Fruit fly (Drosophila melanogaster) whole organism, embryonic: Measurements from ENCODE around the gene CaMKII.

Experiments
- ATbp ChIP-seq: fragments of 200-800 bp; sonication (Bioruptor generic); optimal IDR thresholded peaks from 2 replicates; lab custom pipeline; 2017; ENCODE audit warnings: missing biosample characterization, mild to moderate bottlenecking, missing genetic modification characterization, missing genetic modification reagents
- Abd-B ChIP-seq: fragments of 200-800 bp; sonication (Bioruptor generic); optimal IDR thresholded peaks from 2 replicates; lab custom pipeline; 2018; ENCODE audit warnings: missing biosample characterization, mild to moderate bottlenecking, missing genetic modification characterization, moderate library complexity
- Ada2b ChIP-seq: fragments of 200-800 bp; sonication (Bioruptor generic); IDR thresholded peaks from 2 replicates; pipeline ENCODE4 v1.3.6; 2022; ENCODE audit warnings: missing biosample characterization, missing genetic modification characterization
- B-H2 ChIP-seq: fragments of 200-800 bp; sonication (Bioruptor generic); optimal IDR thresholded peaks from 2 replicates; lab custom pipeline; 2018; ENCODE audit warnings: missing biosample characterization, mild to moderate bottlenecking, missing genetic modification characterization
- CG10274 ChIP-seq: fragments of 200-800 bp; sonication (Bioruptor generic); optimal IDR thresholded peaks from 3 replicates; lab custom pipeline; 2017; ENCODE audit warnings: missing biosample characterization, mild to moderate bottlenecking, missing genetic modification characterization
- CG10462 ChIP-seq: fragments of 200-800 bp; sonication (Bioruptor generic); optimal IDR thresholded peaks from 2 replicates; lab custom pipeline; 2016; ENCODE audit warnings: missing biosample characterization, missing genetic modification characterization
- CG10654 ChIP-seq: fragments of 200-800 bp; sonication (Bioruptor generic); optimal IDR thresholded peaks from 2 replicates; lab custom pipeline; 2016; ENCODE audit warnings: missing biosample characterization, missing genetic modification characterization
- CG11504 ChIP-seq: fragments of 200-800 bp; sonication (Bioruptor generic); optimal IDR thresholded peaks from 3 replicates; lab custom pipeline; 2019; ENCODE audit warnings: missing biosample characterization, mild to moderate bottlenecking, missing genetic modification characterization, moderate library complexity
- CG11560 ChIP-seq: fragments of 200-800 bp; sonication (Bioruptor generic); IDR thresholded peaks from 3 replicates; pipeline ENCODE4 v1.3.6; 2022; ENCODE audit warnings: missing biosample characterization, missing genetic modification characterization
- CG12071 ChIP-seq: fragments of 200-800 bp; sonication (Bioruptor generic); optimal IDR thresholded peaks from 3 replicates; lab custom pipeline; 2018; ENCODE audit warnings: missing biosample characterization, mild to moderate bottlenecking, missing genetic modification characterization
- CG12219 ChIP-seq: fragments of 200-800 bp; sonication (Bioruptor generic); optimal IDR thresholded peaks from 3 replicates; lab custom pipeline; 2018; ENCODE audit warnings: missing biosample characterization, mild to moderate bottlenecking, missing genetic modification characterization
- CG1233 ChIP-seq: fragments of 200-800 bp; sonication (Bioruptor generic); optimal IDR thresholded peaks from 4 replicates; lab custom pipeline; 2018; ENCODE audit warnings: missing biosample characterization, mild to moderate bottlenecking, missing genetic modification characterization
- CG15479 ChIP-seq: fragments of 200-800 bp; sonication (Bioruptor generic); optimal IDR thresholded peaks from 3 replicates; lab custom pipeline; 2019; ENCODE audit warnings: missing biosample characterization, mild to moderate bottlenecking, missing genetic modification characterization, moderate library complexity
- CG1647 ChIP-seq: fragments of 200-800 bp; sonication (Bioruptor generic); optimal IDR thresholded peaks from 3 replicates; lab custom pipeline; 2016; ENCODE audit warnings: missing biosample characterization, missing genetic modification characterization
- CG17385 ChIP-seq: fragments of 200-800 bp; sonication (Bioruptor generic); optimal IDR thresholded peaks from 3 replicates; lab custom pipeline; 2018; ENCODE audit warnings: missing biosample characterization, mild to moderate bottlenecking, missing genetic modification characterization
- CG30020 ChIP-seq: fragments of 200-800 bp; optimal IDR thresholded peaks from 2 replicates; lab custom pipeline; 2019; ENCODE audit warnings: missing biosample characterization, mild to moderate bottlenecking, missing genetic modification characterization, moderate library complexity
- CG3065 ChIP-seq: fragments of 200-800 bp; sonication (Bioruptor generic); optimal IDR thresholded peaks from 2 replicates; lab custom pipeline; 2016; ENCODE audit warnings: missing biosample characterization, missing genetic modification characterization
- CG31441 ChIP-seq: fragments of 200-800 bp; sonication (Bioruptor generic); IDR thresholded peaks from 2 replicates; pipeline ENCODE4 v1.3.6; 2022; ENCODE audit warnings: missing biosample characterization, missing genetic modification characterization
- CG3407 ChIP-seq: fragments of 200-800 bp; sonication (Bioruptor generic); optimal IDR thresholded peaks from 2 replicates; lab custom pipeline; 2018; ENCODE audit warnings: missing biosample characterization, mild to moderate bottlenecking, missing genetic modification characterization
- CG4282 ChIP-seq: fragments of 200-800 bp; sonication (Bioruptor generic); optimal IDR thresholded peaks from 2 replicates; lab custom pipeline; 2016; ENCODE audit warnings: missing biosample characterization, missing genetic modification characterization
- CG6254 ChIP-seq: fragments of 200-800 bp; sonication (Bioruptor generic); optimal IDR thresholded peaks from 3 replicates; lab custom pipeline; 2017; ENCODE audit warnings: mild to moderate bottlenecking, missing biosample characterization, missing genetic modification reagents, missing genetic modification characterization
- CG8290 ChIP-seq, 3 experiments: fragments of 200-800 bp; sonication (Bioruptor generic); optimal IDR thresholded peaks; 2 replicates each; lab custom pipeline; 2016 to 2019; ENCODE audit warnings: missing biosample characterization in 3 of 3, missing genetic modification characterization in 3 of 3, mild to moderate bottlenecking in 2 of 3, moderate library complexity in 1 of 3
- CG9876 ChIP-seq: fragments of 200-800 bp; sonication (Bioruptor generic); optimal IDR thresholded peaks from 2 replicates; lab custom pipeline; 2016; ENCODE audit warnings: missing biosample characterization, missing genetic modification characterization
- ERR ChIP-seq: fragments of 200-800 bp; sonication (Bioruptor generic); optimal IDR thresholded peaks from 2 replicates; lab custom pipeline; 2016; ENCODE audit warnings: missing biosample characterization, missing genetic modification characterization
- Fer2 ChIP-seq: fragments of 200-800 bp; sonication (Bioruptor generic); optimal IDR thresholded peaks from 2 replicates; lab custom pipeline; 2018; ENCODE audit warnings: missing biosample characterization, mild to moderate bottlenecking, missing genetic modification characterization, moderate library complexity
- Gsc ChIP-seq: fragments of 200-800 bp; sonication (Bioruptor generic); IDR thresholded peaks from 2 replicates; pipeline ENCODE4 v1.3.6; 2022; ENCODE audit warnings: missing biosample characterization, missing genetic modification characterization
- H2.0 ChIP-seq: fragments of 200-800 bp; sonication (Bioruptor generic); IDR thresholded peaks from 2 replicates; pipeline ENCODE4 v1.3.6; 2022; ENCODE audit warnings: missing biosample characterization, missing genetic modification characterization
- HLHmδ ChIP-seq: fragments of 200-800 bp; sonication (Bioruptor generic); optimal IDR thresholded peaks from 2 replicates; lab custom pipeline; 2018; ENCODE audit warnings: missing biosample characterization, mild to moderate bottlenecking, missing genetic modification characterization, moderate library complexity
- MESR4 ChIP-seq: fragments of 200-800 bp; sonication (Bioruptor generic); optimal IDR thresholded peaks from 2 replicates; lab custom pipeline; 2018; ENCODE audit warnings: missing biosample characterization, mild to moderate bottlenecking, missing genetic modification characterization, moderate library complexity
- Meics ChIP-seq: fragments of 200-800 bp; sonication (Bioruptor generic); optimal IDR thresholded peaks from 2 replicates; lab custom pipeline; 2017; ENCODE audit warnings: missing biosample characterization, mild to moderate bottlenecking, missing genetic modification characterization
- Pdp1 ChIP-seq, 2 experiments: fragments of 200-800 bp; sonication (Bioruptor generic); optimal IDR thresholded peaks; 3 replicates each; lab custom pipeline; 2016; ENCODE audit warnings: missing biosample characterization in 2 of 2, missing genetic modification characterization in 2 of 2, mild to moderate bottlenecking in 1 of 2, moderate library complexity in 1 of 2
- Sin3A ChIP-seq: fragments of >200 bp; optimal IDR thresholded peaks from 2 replicates; lab custom pipeline; 2018
- Taf1 ChIP-seq: fragments of 200-800 bp; sonication (Bioruptor generic); IDR thresholded peaks from 2 replicates; pipeline ENCODE4 v1.3.6; 2022; ENCODE audit warnings: missing biosample characterization, missing genetic modification characterization
- Trl ChIP-seq, 3 experiments: fragments of >200 bp in 2 of 3; fragments of 200-800 bp in 1 of 3; sonication (Bioruptor generic) in 1 of 3; optimal IDR thresholded peaks; 2 replicates in 1 of 3; 3 replicates in 2 of 3; lab custom pipeline; 2016 to 2017; ENCODE audit warnings: missing biosample characterization in 1 of 3, missing genetic modification characterization in 1 of 3
- ab ChIP-seq: fragments of 200-800 bp; sonication (Bioruptor generic); optimal IDR thresholded peaks from 2 replicates; lab custom pipeline; 2016; ENCODE audit warnings: missing biosample characterization, missing genetic modification characterization
- ash1 ChIP-seq: fragments of 200-800 bp; sonication (Bioruptor generic); optimal IDR thresholded peaks from 2 replicates; lab custom pipeline; 2018; ENCODE audit warnings: missing biosample characterization, mild to moderate bottlenecking, missing genetic modification characterization
- dan ChIP-seq: fragments of 200-800 bp; sonication (Bioruptor generic); IDR thresholded peaks from 2 replicates; pipeline ENCODE4 v1.3.6; 2022; ENCODE audit warnings: missing biosample characterization, missing genetic modification characterization
- dimm ChIP-seq: fragments of 200-800 bp; sonication (Bioruptor generic); IDR thresholded peaks from 2 replicates; pipeline ENCODE4 v1.3.6; 2022; ENCODE audit warnings: missing biosample characterization, missing genetic modification characterization
- eyg ChIP-seq: fragments of 200-800 bp; sonication (Bioruptor generic); optimal IDR thresholded peaks from 3 replicates; lab custom pipeline; 2016; ENCODE audit warnings: missing biosample characterization, missing genetic modification characterization
- hb ChIP-seq: fragments of 200-800 bp; sonication (Bioruptor generic); IDR thresholded peaks from 3 replicates; pipeline ENCODE4 v1.3.6; 2022; ENCODE audit warnings: missing biosample characterization, missing genetic modification characterization; ENCODE audit not compliant: partially characterized antibody
- lab ChIP-seq: fragments of 200-800 bp; sonication (Bioruptor generic); optimal IDR thresholded peaks from 3 replicates; lab custom pipeline; 2017; ENCODE audit warnings: missing biosample characterization, missing genetic modification characterization, mild to moderate bottlenecking, moderate library complexity, missing genetic modification reagents
- pb ChIP-seq: fragments of 200-800 bp; sonication (Bioruptor generic); optimal IDR thresholded peaks from 3 replicates; lab custom pipeline; 2016; ENCODE audit warnings: missing biosample characterization, missing genetic modification characterization
- phol ChIP-seq: fragments of 200-800 bp; sonication (Bioruptor generic); optimal IDR thresholded peaks from 3 replicates; lab custom pipeline; 2018; ENCODE audit warnings: missing biosample characterization, mild to moderate bottlenecking, missing genetic modification characterization, moderate library complexity
- ro ChIP-seq: fragments of 200-800 bp; sonication (Bioruptor generic); IDR thresholded peaks from 2 replicates; pipeline ENCODE4 v1.3.6; 2022; ENCODE audit warnings: missing biosample characterization, missing genetic modification characterization
- row ChIP-seq: fragments of 200-800 bp; sonication (Bioruptor generic); IDR thresholded peaks from 3 replicates; pipeline ENCODE4 v1.3.6; 2022; ENCODE audit warnings: missing biosample characterization, missing genetic modification characterization
- run ChIP-seq: fragments of 200-800 bp; sonication (Bioruptor generic); optimal IDR thresholded peaks from 3 replicates; lab custom pipeline; 2018; ENCODE audit warnings: missing biosample characterization, mild to moderate bottlenecking, missing genetic modification characterization
- slbo ChIP-seq: fragments of 200-800 bp; sonication (Bioruptor generic); IDR thresholded peaks from 2 replicates; pipeline ENCODE4 v1.3.6; 2022; ENCODE audit warnings: missing biosample characterization, missing genetic modification characterization
- ttk ChIP-seq: fragments of 200-800 bp; sonication (Bioruptor generic); IDR thresholded peaks from 2 replicates; pipeline ENCODE4 v2.1.2; 2022; ENCODE audit warnings: missing biosample characterization, missing genetic modification characterization
- zf30C ChIP-seq: fragments of 200-800 bp; sonication (Bioruptor generic); optimal IDR thresholded peaks from 3 replicates; lab custom pipeline; 2018; ENCODE audit warnings: missing biosample characterization, mild to moderate bottlenecking, missing genetic modification characterization

CaMKII gene

DNA sequence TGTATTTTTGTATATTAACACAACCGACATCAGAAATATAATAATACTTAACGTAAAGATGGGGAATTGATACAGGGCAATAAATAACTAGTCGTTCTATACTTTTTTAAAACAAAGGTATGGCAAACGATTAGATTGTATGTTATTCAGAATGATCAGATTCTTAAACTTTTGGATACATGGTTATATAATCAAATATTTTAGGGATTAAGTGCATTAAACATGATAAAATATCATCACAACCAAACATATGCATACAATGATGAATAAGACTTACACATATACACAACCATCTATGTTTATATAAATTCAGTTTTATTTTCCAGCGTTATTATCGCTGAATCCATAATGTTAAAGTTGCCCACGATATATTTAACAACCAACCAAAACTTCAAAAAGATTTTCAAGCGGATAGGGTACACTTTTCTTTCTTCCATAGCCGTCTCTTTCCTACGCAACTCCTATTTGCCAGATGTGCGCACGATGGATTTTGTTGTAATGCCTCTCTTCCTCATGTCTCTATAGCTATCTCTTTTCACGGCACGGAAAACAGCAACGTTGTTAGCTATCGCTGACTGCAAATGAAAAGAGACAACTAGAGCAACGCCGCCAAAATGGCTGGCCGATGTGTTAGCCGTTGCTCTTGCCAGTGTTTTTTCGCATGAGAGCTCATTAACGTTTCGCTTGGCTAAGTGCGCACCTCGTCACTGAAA lies 64.3 kb downstream of the CaMKII start, which contains the start of gene toy (continued):
- no peak for TF ChIP-seq CG31441 (GFP tag; lab: Robert Waterston, UW)
- TF ChIP-seq ash1, result no peak
- TF ChIP-seq dimm (GFP tag; lab: Robert Waterston, UW), result no peak
- no peak for TF ChIP-seq H2.0
- peak; percentile 8 for TF ChIP-seq CG15479 (GFP tag; lab: Kevin White, UChicago)
- TF ChIP-seq dan (GFP tag; lab: Robert Waterston, UW), result no peak
- no peak for TF ChIP-seq CG10274
- no peak for TF ChIP-seq Taf1
- no peak for TF ChIP-seq CG9876 (GFP tag; lab: Kevin White, UChicago)
- no peak for TF ChIP-seq Sin3A
- peak; percentile 54 for TF ChIP-seq CG8290 (GFP tag; optimal IDR thresholded peaks at IDR 0.05; lab: Kevin White, UChicago)
- TF ChIP-seq CG8290 (tag; optimal IDR thresholded peaks at IDR 0.05; lab: Kevin White, UChicago), result peak; percentile 39 to 89
- TF ChIP-seq CG6254, result no peak
- no peak for TF ChIP-seq CG11560 (tag; lab: Robert Waterston, UW)
- no peak for TF ChIP-seq phol
- no peak for TF ChIP-seq CG12071
- TF ChIP-seq Gsc (GFP tag; lab: Robert Waterston, UW), result no peak
- no peak for TF ChIP-seq Meics
- no peak for TF ChIP-seq CG4282 (GFP tag; lab: Kevin White, UChicago)
- no peak for TF ChIP-seq lab (GFP tag; lab: Kevin White, UChicago)
- no peak for TF ChIP-seq eyg (GFP tag; lab: Kevin White, UChicago)
- no peak for TF ChIP-seq CG1233 (GFP tag; lab: Kevin White, UChicago)
- no peak for TF ChIP-seq CG12219 (GFP tag; lab: Kevin White, UChicago)
- no peak for TF ChIP-seq CG30020
- TF ChIP-seq pb (GFP tag; lab: Kevin White, UChicago), result no peak
- no peak for TF ChIP-seq ro (GFP tag; lab: Robert Waterston, UW)
- TF ChIP-seq HLHmδ, result no peak
- TF ChIP-seq CG10462 (GFP tag; lab: Kevin White, UChicago), result no peak
- TF ChIP-seq ab (GFP tag; lab: Kevin White, UChicago), result no peak
- TF ChIP-seq Fer2 (tag; lab: Kevin White, UChicago), result no peak
- TF ChIP-seq MESR4 (GFP tag; lab: Kevin White, UChicago), result no peak
- TF ChIP-seq Ada2b (GFP tag; lab: Robert Waterston, UW), result no peak
- TF ChIP-seq Trl (optimal IDR thresholded peaks at IDR 0.05; lab: Kevin White, UChicago), result peak in 1 of 2 experiments; percentile 5
- no peak for TF ChIP-seq Trl (GFP tag; optimal IDR thresholded peaks at IDR 0.05; lab: Kevin White, UChicago)
- no peak; the same call in 2 of the 3 replicates for TF ChIP-seq row (GFP tag; lab: Robert Waterston, UW)
- TF ChIP-seq zf30C (GFP tag; lab: Kevin White, UChicago), result peak; percentile 19
- TF ChIP-seq Abd-B, result no peak
- 0 out of 3 replicates have a peak, but pooled peaks have one; percentile 34 for TF ChIP-seq hb
- no peak for TF ChIP-seq CG11504
- no peak for TF ChIP-seq ERR
- peak in 1 of 2 experiments; percentile 92 for TF ChIP-seq Pdp1 (GFP tag; optimal IDR thresholded peaks at IDR 0.05; lab: Kevin White, UChicago)
- no peak for TF ChIP-seq ATbp
- TF ChIP-seq run (tag; lab: Kevin White, UChicago), result no peak
- no peak for TF ChIP-seq CG3407
- TF ChIP-seq slbo (GFP tag; lab: Robert Waterston, UW), result no peak
- TF ChIP-seq CG17385 (GFP tag; lab: Kevin White, UChicago), result peak; percentile 50
- TF ChIP-seq ttk (GFP tag; lab: Robert Waterston, UW), result no peak
- TF ChIP-seq CG1647 (GFP tag; lab: Kevin White, UChicago), result no peak
- TF ChIP-seq CG3065 (GFP tag; lab: Kevin White, UChicago), result no peak
- TF ChIP-seq B-H2 (GFP tag; lab: Kevin White, UChicago), result peak; percentile 20
- TF ChIP-seq CG10654 (GFP tag; lab: Kevin White, UChicago), result no peak
